Fruit fly (Drosophila melanogaster) whole organism, prepupa: ENCODE measurements around the gene ATPsynD.
A peak's percentile ranks its signal among the peaks of the same experiment; 100 is the strongest.

Source experiments
- Blimp-1 ChIP-seq: fragments of 200-800 bp; sonication (Bioruptor generic); optimal IDR thresholded peaks from 3 replicates; lab custom pipeline; 2017; ENCODE audit warnings: missing biosample characterization, missing genetic modification characterization, mild to moderate bottlenecking, moderate library complexity, missing genetic modification reagents
- CG10669 ChIP-seq: fragments of 200-800 bp; sonication (Bioruptor generic); optimal IDR thresholded peaks from 3 replicates; lab custom pipeline; 2018; ENCODE audit warnings: missing biosample characterization, mild to moderate bottlenecking, missing genetic modification characterization, moderate library complexity
- CG11294 ChIP-seq: fragments of 200-800 bp; sonication (Bioruptor generic); IDR thresholded peaks from 2 replicates; pipeline ENCODE4 v1.3.6; 2022; ENCODE audit warnings: missing biosample characterization, missing genetic modification characterization
- CG11902 ChIP-seq: fragments of 200-800 bp; sonication (Bioruptor generic); optimal IDR thresholded peaks from 3 replicates; lab custom pipeline; 2016; ENCODE audit warnings: missing biosample characterization, missing genetic modification characterization
- CG31627 ChIP-seq: fragments of 200-800 bp; sonication (Bioruptor generic); optimal IDR thresholded peaks from 3 replicates; lab custom pipeline; 2016; ENCODE audit warnings: missing biosample characterization, missing genetic modification characterization
- CG4318 ChIP-seq: fragments of 200-800 bp; sonication (Bioruptor generic); optimal IDR thresholded peaks from 3 replicates; lab custom pipeline; 2017; ENCODE audit warnings: missing biosample characterization, mild to moderate bottlenecking, missing genetic modification characterization
- CG6792 ChIP-seq: fragments of 200-800 bp; sonication (Bioruptor generic); optimal IDR thresholded peaks from 3 replicates; lab custom pipeline; 2016; ENCODE audit warnings: missing biosample characterization, missing genetic modification characterization
- CG6854 ChIP-seq: fragments of 200-800 bp; sonication (Bioruptor generic); optimal IDR thresholded peaks from 2 replicates; lab custom pipeline; 2017; ENCODE audit warnings: missing biosample characterization, mild to moderate bottlenecking, missing genetic modification characterization
- CG7368 ChIP-seq: fragments of 200-800 bp; sonication (Bioruptor generic); optimal IDR thresholded peaks from 3 replicates; lab custom pipeline; 2016; ENCODE audit warnings: missing biosample characterization, missing genetic modification characterization
- CG8319 ChIP-seq: fragments of 200-800 bp; sonication (Bioruptor generic); optimal IDR thresholded peaks from 3 replicates; lab custom pipeline; 2016; ENCODE audit warnings: missing biosample characterization, missing genetic modification characterization
- CG9139 ChIP-seq: fragments of 200-800 bp; sonication (Bioruptor generic); optimal IDR thresholded peaks from 3 replicates; lab custom pipeline; 2017; ENCODE audit warnings: missing biosample characterization, mild to moderate bottlenecking, missing genetic modification characterization
- Eip75B ChIP-seq: fragments of 200-800 bp; sonication (Bioruptor generic); optimal IDR thresholded peaks from 3 replicates; lab custom pipeline; 2016; ENCODE audit warnings: missing biosample characterization, missing genetic modification characterization
- Eip78C ChIP-seq: fragments of 200-800 bp; sonication (Bioruptor generic); peaks from one replicate; lab custom pipeline; 2016; ENCODE audit warnings: missing biosample characterization, missing genetic modification characterization
- Eip93F ChIP-seq: fragments of 200-800 bp; sonication (Bioruptor generic); optimal IDR thresholded peaks from 2 replicates; lab custom pipeline; 2016; ENCODE audit warnings: missing biosample characterization, mild to moderate bottlenecking, missing genetic modification characterization
- Ets21C ChIP-seq: fragments of 200-800 bp; sonication (Bioruptor generic); optimal IDR thresholded peaks from 3 replicates; lab custom pipeline; 2016; ENCODE audit warnings: missing biosample characterization, missing genetic modification characterization
- Ets96B ChIP-seq: fragments of 200-800 bp; optimal IDR thresholded peaks from 2 replicates; lab custom pipeline; 2019; ENCODE audit warnings: missing biosample characterization, mild to moderate bottlenecking, missing genetic modification characterization, moderate library complexity
- Gug ChIP-seq: fragments of 200-800 bp; sonication (Bioruptor generic); IDR thresholded peaks from 2 replicates; pipeline ENCODE4 v1.3.6; 2022; ENCODE audit warnings: missing biosample characterization, missing genetic modification characterization
- Hr38 ChIP-seq: sonication (Bioruptor generic); optimal IDR thresholded peaks from 2 replicates; lab custom pipeline; 2016; ENCODE audit warnings: missing biosample characterization, missing genetic modification characterization
- Hr39 ChIP-seq: fragments of 200-800 bp; sonication (Bioruptor generic); optimal IDR thresholded peaks from 2 replicates; lab custom pipeline; 2016; ENCODE audit warnings: missing biosample characterization, missing genetic modification characterization
- Hr4 ChIP-seq: fragments of 200-800 bp; sonication (Bioruptor generic); optimal IDR thresholded peaks from 3 replicates; lab custom pipeline; 2016; ENCODE audit warnings: missing biosample characterization, missing genetic modification characterization
- Lpt ChIP-seq: fragments of 200-800 bp; sonication (Bioruptor generic); optimal IDR thresholded peaks from 3 replicates; lab custom pipeline; 2016; ENCODE audit warnings: missing biosample characterization, missing genetic modification characterization
- Met ChIP-seq: fragments of 200-800 bp; sonication (Bioruptor generic); optimal IDR thresholded peaks from 3 replicates; lab custom pipeline; 2016; ENCODE audit warnings: missing biosample characterization, missing genetic modification characterization
- Sox102F ChIP-seq: fragments of 200-800 bp; sonication (Bioruptor generic); optimal IDR thresholded peaks from 2 replicates; lab custom pipeline; 2016; ENCODE audit warnings: missing biosample characterization, mild to moderate bottlenecking, missing genetic modification characterization
- achi ChIP-seq: fragments of 200-800 bp; sonication (Bioruptor generic); optimal IDR thresholded peaks from 3 replicates; lab custom pipeline; 2016; ENCODE audit warnings: missing biosample characterization, missing genetic modification characterization
- acj6 ChIP-seq: fragments of 200-800 bp; sonication (Bioruptor generic); optimal IDR thresholded peaks from 3 replicates; lab custom pipeline; 2016; ENCODE audit warnings: missing biosample characterization, missing genetic modification characterization
- dac ChIP-seq: fragments of 200-800 bp; sonication (Bioruptor generic); optimal IDR thresholded peaks from 2 replicates; lab custom pipeline; 2017; ENCODE audit warnings: missing biosample characterization, mild to moderate bottlenecking, missing genetic modification characterization
- dsx ChIP-seq: fragments of 200-800 bp; optimal IDR thresholded peaks from 3 replicates; lab custom pipeline; 2019; ENCODE audit warnings: missing biosample characterization, mild to moderate bottlenecking, missing genetic modification characterization, moderate library complexity; ENCODE audit not compliant: poor library complexity, severe bottlenecking
- eg ChIP-seq: fragments of 200-800 bp; sonication (Bioruptor generic); IDR thresholded peaks from 3 replicates; pipeline ENCODE4 v1.3.6; 2022; ENCODE audit warnings: missing biosample characterization, missing genetic modification characterization
- esn ChIP-seq: fragments of 200-800 bp; sonication (Bioruptor generic); optimal IDR thresholded peaks from 2 replicates; lab custom pipeline; 2016; ENCODE audit warnings: missing biosample characterization, mild to moderate bottlenecking, missing genetic modification characterization, moderate library complexity
- fd59A ChIP-seq: fragments of 200-800 bp; sonication (Bioruptor generic); optimal IDR thresholded peaks from 2 replicates; lab custom pipeline; 2017; ENCODE audit warnings: missing biosample characterization, mild to moderate bottlenecking, missing genetic modification characterization, missing genetic modification reagents
- fd85E ChIP-seq: fragments of 200-800 bp; sonication (Bioruptor generic); optimal IDR thresholded peaks from 3 replicates; lab custom pipeline; 2016; ENCODE audit warnings: missing biosample characterization, missing genetic modification characterization
- fkh ChIP-seq: fragments of 200-800 bp; sonication (Bioruptor generic); optimal IDR thresholded peaks from 3 replicates; lab custom pipeline; 2017; ENCODE audit warnings: missing biosample characterization, mild to moderate bottlenecking, missing genetic modification characterization, moderate library complexity
- lz ChIP-seq: fragments of 200-800 bp; sonication (Bioruptor generic); optimal IDR thresholded peaks from 3 replicates; lab custom pipeline; 2016; ENCODE audit warnings: missing biosample characterization, missing genetic modification characterization
- ss ChIP-seq, 2 experiments: fragments of 200-800 bp; sonication (Bioruptor generic); optimal IDR thresholded peaks; 2 replicates in 1 of 2; 3 replicates in 1 of 2; lab custom pipeline; 2017 to 2018; ENCODE audit warnings: mild to moderate bottlenecking in 2 of 2, missing biosample characterization in 2 of 2, missing genetic modification characterization in 2 of 2, moderate library complexity in 1 of 2
- svp ChIP-seq: fragments of 200-800 bp; sonication (Bioruptor generic); peaks from one replicate; lab custom pipeline; 2016; ENCODE audit warnings: missing biosample characterization, missing genetic modification characterization
- vri ChIP-seq: fragments of 200-800 bp; sonication (Bioruptor generic); optimal IDR thresholded peaks from 3 replicates; lab custom pipeline; 2016; ENCODE audit warnings: missing biosample characterization, mild to moderate bottlenecking, missing genetic modification characterization

Gene ATPsynD

DNA sequence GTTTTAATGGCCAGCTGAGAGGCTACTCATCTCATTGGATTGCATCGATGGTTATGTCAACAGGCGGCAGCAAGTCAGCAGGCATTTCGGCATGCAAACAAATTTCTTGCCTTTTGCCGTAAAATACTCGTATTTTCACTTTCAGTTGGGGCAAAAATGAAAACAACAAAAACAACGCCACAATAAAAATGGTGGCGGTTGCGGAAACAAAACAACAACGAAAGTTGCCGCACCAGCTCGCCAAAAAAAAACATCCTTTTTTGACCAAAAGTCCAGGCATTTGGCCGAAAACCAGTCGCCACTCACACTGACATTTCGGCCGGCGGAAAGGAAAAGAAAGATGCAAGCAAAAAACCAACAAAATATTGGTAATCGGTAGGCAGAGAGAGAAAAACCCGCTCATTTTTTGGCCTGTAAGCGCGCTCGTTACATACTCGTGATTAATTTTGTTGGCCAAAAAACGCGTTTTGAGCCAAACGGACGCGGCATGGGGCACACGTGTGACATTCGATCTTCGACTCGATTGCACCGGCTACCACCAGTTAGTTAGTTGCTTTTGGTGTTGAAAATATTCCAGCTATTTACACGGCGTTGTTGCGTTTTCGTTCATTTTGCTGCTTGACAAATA, 30.6 kb upstream of the ATPsynD start (continued):
- TF ChIP-seq CG11902 (GFP tag; lab: Kevin White, UChicago) (no peak), Sox102F (GFP tag; lab: Kevin White, UChicago) (peak; percentile 60), fkh (no peak), achi (peak; percentile 0), Ets96B (tag; lab: Kevin White, UChicago) (no peak), Eip78C (GFP tag; lab: Kevin White, UChicago) (peak; percentile 77), CG7368 (GFP tag; lab: Kevin White, UChicago) (no peak), Met (GFP tag; lab: Kevin White, UChicago) (peak; percentile 67), CG10669 (GFP tag; lab: Kevin White, UChicago) (no peak), Eip93F (no peak), CG11294 (no peak)
- TF ChIP-seq, all 60 proteins: peak for 17

DNA sequence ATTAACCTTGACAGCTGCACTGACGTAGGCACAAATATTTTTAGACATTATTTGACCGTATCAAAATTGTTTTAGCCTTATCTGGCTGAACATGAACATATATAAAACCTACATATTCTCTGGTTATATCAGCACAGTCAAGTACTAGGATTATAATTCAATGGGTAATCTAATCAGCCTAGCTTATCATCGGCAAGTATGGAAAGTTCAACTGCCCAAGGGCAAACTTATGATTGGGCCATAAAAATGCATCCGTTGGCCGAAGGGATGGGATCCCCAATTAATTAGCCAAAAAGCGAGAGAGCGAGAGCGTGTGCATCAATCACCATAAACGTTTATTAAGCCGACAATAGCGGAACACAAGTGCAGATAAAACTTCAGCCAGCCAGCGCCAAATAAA, 29.3 kb upstream of the ATPsynD start:
- TF ChIP-seq fd59A (no peak), CG4318 (no peak), Met (GFP tag; lab: Kevin White, UChicago) (no peak), vri (GFP tag; lab: Kevin White, UChicago) (peak; percentile 80), CG6792 (no peak)

DNA sequence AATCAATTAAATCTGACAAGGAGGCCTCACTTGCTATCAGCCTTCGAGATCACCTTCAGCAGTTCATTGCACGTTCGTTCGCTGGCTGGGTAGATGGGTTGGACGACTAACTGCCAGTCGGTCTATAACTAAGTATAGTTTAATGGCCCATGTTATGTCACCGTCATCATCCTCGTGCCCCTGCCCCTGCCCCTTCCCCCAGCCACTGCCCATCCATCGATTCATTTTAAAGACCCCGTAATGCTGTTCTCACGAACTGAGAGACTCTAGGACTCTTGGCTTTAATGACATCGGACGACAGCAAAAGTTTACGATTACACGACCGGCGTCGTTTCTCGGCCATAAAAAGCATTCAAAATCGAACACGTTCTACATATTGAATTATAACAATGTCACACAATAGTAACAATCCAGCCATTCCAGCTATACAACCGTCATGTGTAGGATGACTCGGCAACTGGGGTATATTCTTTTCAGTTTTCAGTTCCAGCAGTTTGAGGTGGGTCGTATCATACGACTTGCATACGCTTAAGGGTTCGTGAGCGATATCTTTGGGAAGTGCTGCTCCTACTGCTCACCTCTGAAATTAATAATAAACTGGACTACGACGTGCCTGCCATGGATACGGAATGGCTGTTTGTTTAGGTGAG, 27.7 kb upstream of the ATPsynD start:
- TF ChIP-seq Hr39 (GFP tag; lab: Kevin White, UChicago): no peak
- no peak for TF ChIP-seq achi
- TF ChIP-seq Lpt (GFP tag; lab: Kevin White, UChicago): no peak
- TF ChIP-seq fd85E (GFP tag; lab: Kevin White, UChicago): no peak
- TF ChIP-seq dsx (GFP tag; lab: Kevin White, UChicago): peak; percentile 69
- TF ChIP-seq esn (GFP tag; lab: Kevin White, UChicago): no peak

DNA sequence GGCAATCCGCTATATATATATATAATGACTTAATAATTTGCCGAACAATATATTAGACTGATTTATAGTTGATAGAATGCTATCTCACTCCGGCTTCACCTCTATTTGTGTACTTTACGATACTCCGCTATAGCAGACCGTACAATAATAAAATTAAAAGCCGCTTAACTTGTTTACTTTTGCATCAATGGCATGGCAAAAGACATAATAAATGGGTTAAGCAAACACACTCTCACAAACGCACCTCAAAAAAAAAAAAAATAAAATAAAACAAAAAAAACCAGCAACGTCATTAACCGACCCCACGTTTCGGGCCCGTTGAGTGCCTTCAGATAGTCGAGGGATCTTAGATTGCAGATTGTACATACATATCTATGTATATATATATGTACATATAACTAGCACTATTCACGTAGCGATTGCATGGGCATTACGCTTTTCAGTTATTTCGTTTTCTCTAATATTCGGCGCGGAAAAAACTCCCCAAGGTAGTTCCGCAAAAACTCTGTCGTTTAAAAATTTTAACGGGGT, 26.9 kb upstream of the ATPsynD start:
- TF ChIP-seq Ets96B (tag; lab: Kevin White, UChicago) (no peak), dac (no peak), acj6 (no peak), eg (GFP tag; lab: Robert Waterston, UW) (peak; percentile 26; the same call in 1 of the 3 replicates), Hr39 (GFP tag; lab: Kevin White, UChicago) (no peak), svp (GFP tag; lab: Kevin White, UChicago) (peak; percentile 24), CG31627 (GFP tag; lab: Kevin White, UChicago) (no peak), Eip75B (GFP tag; lab: Kevin White, UChicago) (no peak), Eip78C (GFP tag; lab: Kevin White, UChicago) (no peak), Hr38 (GFP tag; lab: Kevin White, UChicago) (no peak), CG6854 (GFP tag; lab: Kevin White, UChicago) (no peak), CG6792 (no peak), Ets21C (no peak), CG9139 (GFP tag; lab: Kevin White, UChicago) (no peak), CG11294 (no peak), CG8319 (GFP tag; lab: Kevin White, UChicago) (no peak), Gug (no peak), Eip93F (no peak), fkh (peak; percentile 73), CG4318 (no peak), ss (GFP tag; optimal IDR thresholded peaks at IDR 0.05; lab: Kevin White, UChicago) (no peak), Hr4 (GFP tag; lab: Kevin White, UChicago) (peak; percentile 0), Blimp-1 (GFP tag; lab: Kevin White, UChicago) (no peak), lz (GFP tag; lab: Kevin White, UChicago) (no peak)
